Fruit fly (Drosophila melanogaster) whole organism, prepupa: ENCODE data around the gene Syt12.

Experiments
- CG10669 ChIP-seq: fragments of 200-800 bp; sonication (Bioruptor generic); optimal IDR thresholded peaks from 3 replicates; lab custom pipeline; 2018; ENCODE audit warnings: missing biosample characterization, mild to moderate bottlenecking, missing genetic modification characterization, moderate library complexity
- CG11294 ChIP-seq: fragments of 200-800 bp; sonication (Bioruptor generic); IDR thresholded peaks from 2 replicates; pipeline ENCODE4 v1.3.6; 2022; ENCODE audit warnings: missing biosample characterization, missing genetic modification characterization
- CG11762 ChIP-seq: fragments of 200-800 bp; sonication (Bioruptor generic); optimal IDR thresholded peaks from 3 replicates; lab custom pipeline; 2016; ENCODE audit warnings: missing biosample characterization, missing genetic modification characterization; ENCODE audit not compliant: insufficient read depth
- CG11902 ChIP-seq: fragments of 200-800 bp; sonication (Bioruptor generic); optimal IDR thresholded peaks from 3 replicates; lab custom pipeline; 2016; ENCODE audit warnings: missing biosample characterization, missing genetic modification characterization
- CG1621 ChIP-seq: fragments of 200-800 bp; sonication (Bioruptor generic); optimal IDR thresholded peaks from 3 replicates; lab custom pipeline; 2018; ENCODE audit warnings: missing biosample characterization, mild to moderate bottlenecking, missing genetic modification characterization
- CG16779 ChIP-seq: fragments of 200-800 bp; sonication (Bioruptor generic); optimal IDR thresholded peaks from 3 replicates; lab custom pipeline; 2017; ENCODE audit warnings: missing biosample characterization, mild to moderate bottlenecking, missing genetic modification characterization
- CG3032 ChIP-seq: fragments of 200-800 bp; optimal IDR thresholded peaks from 2 replicates; lab custom pipeline; 2019; ENCODE audit warnings: missing biosample characterization, mild to moderate bottlenecking, missing genetic modification characterization, moderate library complexity
- CG31627 ChIP-seq: fragments of 200-800 bp; sonication (Bioruptor generic); optimal IDR thresholded peaks from 3 replicates; lab custom pipeline; 2016; ENCODE audit warnings: missing biosample characterization, missing genetic modification characterization
- CG32006 ChIP-seq: fragments of 200-800 bp; sonication (Bioruptor generic); optimal IDR thresholded peaks from 3 replicates; lab custom pipeline; 2017; ENCODE audit warnings: missing biosample characterization, mild to moderate bottlenecking, missing genetic modification characterization
- CG3919 ChIP-seq: fragments of 200-800 bp; sonication (Bioruptor generic); optimal IDR thresholded peaks from 3 replicates; lab custom pipeline; 2016; ENCODE audit warnings: missing biosample characterization, missing genetic modification characterization
- CG6163 ChIP-seq: fragments of 200-800 bp; sonication (Bioruptor generic); IDR thresholded peaks from 3 replicates; pipeline ENCODE4 v1.3.6; 2022; ENCODE audit warnings: missing biosample characterization, missing genetic modification characterization
- CG6276 ChIP-seq: fragments of 200-800 bp; sonication (Bioruptor generic); optimal IDR thresholded peaks from 2 replicates; lab custom pipeline; 2017; ENCODE audit warnings: missing biosample characterization, mild to moderate bottlenecking, missing genetic modification characterization
- CG6792 ChIP-seq: fragments of 200-800 bp; sonication (Bioruptor generic); optimal IDR thresholded peaks from 3 replicates; lab custom pipeline; 2016; ENCODE audit warnings: missing biosample characterization, missing genetic modification characterization
- CG6808 ChIP-seq: fragments of 200-800 bp; sonication (Bioruptor generic); optimal IDR thresholded peaks from 3 replicates; lab custom pipeline; 2017; ENCODE audit warnings: missing biosample characterization, missing genetic modification characterization, mild to moderate bottlenecking, moderate library complexity, missing genetic modification reagents
- CG6854 ChIP-seq: fragments of 200-800 bp; sonication (Bioruptor generic); optimal IDR thresholded peaks from 2 replicates; lab custom pipeline; 2017; ENCODE audit warnings: missing biosample characterization, mild to moderate bottlenecking, missing genetic modification characterization
- CG7368 ChIP-seq: fragments of 200-800 bp; sonication (Bioruptor generic); optimal IDR thresholded peaks from 3 replicates; lab custom pipeline; 2016; ENCODE audit warnings: missing biosample characterization, missing genetic modification characterization
- CG8119 ChIP-seq: fragments of 200-800 bp; sonication (Bioruptor generic); IDR thresholded peaks from 3 replicates; pipeline ENCODE4 v1.3.6; 2022; ENCODE audit warnings: missing biosample characterization, missing genetic modification characterization
- CG8319 ChIP-seq: fragments of 200-800 bp; sonication (Bioruptor generic); optimal IDR thresholded peaks from 3 replicates; lab custom pipeline; 2016; ENCODE audit warnings: missing biosample characterization, missing genetic modification characterization
- CG8632 ChIP-seq: fragments of 200-800 bp; sonication (Bioruptor generic); optimal IDR thresholded peaks from 3 replicates; lab custom pipeline; 2016; ENCODE audit warnings: missing biosample characterization, missing genetic modification characterization
- CG9139 ChIP-seq: fragments of 200-800 bp; sonication (Bioruptor generic); optimal IDR thresholded peaks from 3 replicates; lab custom pipeline; 2017; ENCODE audit warnings: missing biosample characterization, mild to moderate bottlenecking, missing genetic modification characterization
- Eip75B ChIP-seq: fragments of 200-800 bp; sonication (Bioruptor generic); optimal IDR thresholded peaks from 3 replicates; lab custom pipeline; 2016; ENCODE audit warnings: missing biosample characterization, missing genetic modification characterization
- Eip93F ChIP-seq: fragments of 200-800 bp; sonication (Bioruptor generic); optimal IDR thresholded peaks from 2 replicates; lab custom pipeline; 2016; ENCODE audit warnings: missing biosample characterization, mild to moderate bottlenecking, missing genetic modification characterization
- Ets21C ChIP-seq: fragments of 200-800 bp; sonication (Bioruptor generic); optimal IDR thresholded peaks from 3 replicates; lab custom pipeline; 2016; ENCODE audit warnings: missing biosample characterization, missing genetic modification characterization
- Ets96B ChIP-seq: fragments of 200-800 bp; optimal IDR thresholded peaks from 2 replicates; lab custom pipeline; 2019; ENCODE audit warnings: missing biosample characterization, mild to moderate bottlenecking, missing genetic modification characterization, moderate library complexity
- Gug ChIP-seq: fragments of 200-800 bp; sonication (Bioruptor generic); IDR thresholded peaks from 2 replicates; pipeline ENCODE4 v1.3.6; 2022; ENCODE audit warnings: missing biosample characterization, missing genetic modification characterization
- Hr38 ChIP-seq: sonication (Bioruptor generic); optimal IDR thresholded peaks from 2 replicates; lab custom pipeline; 2016; ENCODE audit warnings: missing biosample characterization, missing genetic modification characterization
- Hr39 ChIP-seq: fragments of 200-800 bp; sonication (Bioruptor generic); optimal IDR thresholded peaks from 2 replicates; lab custom pipeline; 2016; ENCODE audit warnings: missing biosample characterization, missing genetic modification characterization
- Hr4 ChIP-seq: fragments of 200-800 bp; sonication (Bioruptor generic); optimal IDR thresholded peaks from 3 replicates; lab custom pipeline; 2016; ENCODE audit warnings: missing biosample characterization, missing genetic modification characterization
- Lpt ChIP-seq: fragments of 200-800 bp; sonication (Bioruptor generic); optimal IDR thresholded peaks from 3 replicates; lab custom pipeline; 2016; ENCODE audit warnings: missing biosample characterization, missing genetic modification characterization
- Met ChIP-seq: fragments of 200-800 bp; sonication (Bioruptor generic); optimal IDR thresholded peaks from 3 replicates; lab custom pipeline; 2016; ENCODE audit warnings: missing biosample characterization, missing genetic modification characterization
- OdsH ChIP-seq: fragments of 200-800 bp; sonication (Bioruptor generic); optimal IDR thresholded peaks from 3 replicates; lab custom pipeline; 2016; ENCODE audit warnings: missing biosample characterization, missing genetic modification characterization
- Smox ChIP-seq: fragments of 200-800 bp; sonication (Bioruptor generic); optimal IDR thresholded peaks from 3 replicates; lab custom pipeline; 2016; ENCODE audit warnings: missing biosample characterization, missing genetic modification characterization
- Sox102F ChIP-seq: fragments of 200-800 bp; sonication (Bioruptor generic); optimal IDR thresholded peaks from 2 replicates; lab custom pipeline; 2016; ENCODE audit warnings: missing biosample characterization, mild to moderate bottlenecking, missing genetic modification characterization
- Sox14 ChIP-seq: fragments of 200-800 bp; sonication (Bioruptor generic); optimal IDR thresholded peaks from 3 replicates; lab custom pipeline; 2016; ENCODE audit warnings: missing biosample characterization, missing genetic modification characterization
- Sox15 ChIP-seq: fragments of 200-800 bp; sonication (Bioruptor generic); optimal IDR thresholded peaks from 3 replicates; lab custom pipeline; 2016; ENCODE audit warnings: missing biosample characterization, missing genetic modification characterization
- achi ChIP-seq: fragments of 200-800 bp; sonication (Bioruptor generic); optimal IDR thresholded peaks from 3 replicates; lab custom pipeline; 2016; ENCODE audit warnings: missing biosample characterization, missing genetic modification characterization
- acj6 ChIP-seq: fragments of 200-800 bp; sonication (Bioruptor generic); optimal IDR thresholded peaks from 3 replicates; lab custom pipeline; 2016; ENCODE audit warnings: missing biosample characterization, missing genetic modification characterization
- dac ChIP-seq: fragments of 200-800 bp; sonication (Bioruptor generic); optimal IDR thresholded peaks from 2 replicates; lab custom pipeline; 2017; ENCODE audit warnings: missing biosample characterization, mild to moderate bottlenecking, missing genetic modification characterization
- dsx ChIP-seq: fragments of 200-800 bp; optimal IDR thresholded peaks from 3 replicates; lab custom pipeline; 2019; ENCODE audit warnings: missing biosample characterization, mild to moderate bottlenecking, missing genetic modification characterization, moderate library complexity; ENCODE audit not compliant: poor library complexity, severe bottlenecking
- esn ChIP-seq: fragments of 200-800 bp; sonication (Bioruptor generic); optimal IDR thresholded peaks from 2 replicates; lab custom pipeline; 2016; ENCODE audit warnings: missing biosample characterization, mild to moderate bottlenecking, missing genetic modification characterization, moderate library complexity
- fd59A ChIP-seq: fragments of 200-800 bp; sonication (Bioruptor generic); optimal IDR thresholded peaks from 2 replicates; lab custom pipeline; 2017; ENCODE audit warnings: missing biosample characterization, mild to moderate bottlenecking, missing genetic modification characterization, missing genetic modification reagents
- fkh ChIP-seq: fragments of 200-800 bp; sonication (Bioruptor generic); optimal IDR thresholded peaks from 3 replicates; lab custom pipeline; 2017; ENCODE audit warnings: missing biosample characterization, mild to moderate bottlenecking, missing genetic modification characterization, moderate library complexity
- lz ChIP-seq: fragments of 200-800 bp; sonication (Bioruptor generic); optimal IDR thresholded peaks from 3 replicates; lab custom pipeline; 2016; ENCODE audit warnings: missing biosample characterization, missing genetic modification characterization
- net ChIP-seq: fragments of 200-800 bp; sonication (Bioruptor generic); optimal IDR thresholded peaks from 3 replicates; lab custom pipeline; 2016; ENCODE audit warnings: missing biosample characterization, missing genetic modification characterization
- pdm3 ChIP-seq: fragments of 200-800 bp; sonication (Bioruptor generic); optimal IDR thresholded peaks from 3 replicates; lab custom pipeline; 2016; ENCODE audit warnings: missing biosample characterization, missing genetic modification characterization
- salr ChIP-seq, 2 experiments: fragments of 200-800 bp; sonication (Bioruptor generic); optimal IDR thresholded peaks; 3 replicates each; lab custom pipeline; 2016 to 2018; ENCODE audit warnings: missing biosample characterization in 2 of 2, missing genetic modification characterization in 2 of 2, mild to moderate bottlenecking in 1 of 2
- spab ChIP-seq: fragments of 200-800 bp; sonication (Bioruptor generic); optimal IDR thresholded peaks from 2 replicates; lab custom pipeline; 2017; ENCODE audit warnings: missing biosample characterization, mild to moderate bottlenecking, missing genetic modification characterization, missing genetic modification reagents
- ss ChIP-seq, 2 experiments: fragments of 200-800 bp; sonication (Bioruptor generic); optimal IDR thresholded peaks; 2 replicates in 1 of 2; 3 replicates in 1 of 2; lab custom pipeline; 2017 to 2018; ENCODE audit warnings: mild to moderate bottlenecking in 2 of 2, missing biosample characterization in 2 of 2, missing genetic modification characterization in 2 of 2, moderate library complexity in 1 of 2
- svp ChIP-seq: fragments of 200-800 bp; sonication (Bioruptor generic); peaks from one replicate; lab custom pipeline; 2016; ENCODE audit warnings: missing biosample characterization, missing genetic modification characterization
- topi ChIP-seq: fragments of 200-800 bp; sonication (Bioruptor generic); optimal IDR thresholded peaks from 3 replicates; lab custom pipeline; 2016; ENCODE audit warnings: missing biosample characterization, missing genetic modification characterization
- vri ChIP-seq: fragments of 200-800 bp; sonication (Bioruptor generic); optimal IDR thresholded peaks from 3 replicates; lab custom pipeline; 2016; ENCODE audit warnings: missing biosample characterization, mild to moderate bottlenecking, missing genetic modification characterization

Syt12 gene

DNA sequence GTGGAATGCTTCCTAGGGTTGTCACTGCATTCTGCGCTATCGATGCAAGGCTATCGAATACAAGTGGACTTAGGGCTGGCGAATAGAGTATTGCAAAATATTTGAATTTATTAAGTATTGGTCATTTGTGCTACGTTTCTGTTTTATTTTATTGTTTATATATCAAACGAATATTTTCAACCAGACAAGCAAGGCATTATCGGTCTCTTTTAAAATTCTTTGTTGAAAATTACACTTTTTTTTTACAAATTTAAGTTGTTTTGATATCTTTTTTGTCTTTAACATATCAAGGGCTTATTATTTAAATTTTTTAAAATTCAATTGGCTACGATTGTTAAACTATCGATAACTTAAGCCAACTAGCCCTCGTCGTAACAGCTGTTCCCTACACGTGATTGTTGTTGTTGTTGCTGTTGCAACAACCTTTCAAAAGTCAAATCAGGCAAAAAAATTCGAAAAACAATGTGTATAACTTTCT lies 28.4 kb downstream of the Syt12 start, which contains the start of the genes Ype and CG1662:
Gene Ype (minus strand): TSS at position 45 of the 478 bp plus-strand sequence.
Gene CG1662 (plus strand): TSS at position 191 of the 478 bp plus-strand sequence.
- TF ChIP-seq CG6163 (GFP tag; lab: Robert Waterston, UW) (0 out of 3 replicates have a peak, but pooled peaks have one; percentile 31), spab (GFP tag; lab: Kevin White, UChicago) (peak; percentile 32), vri (GFP tag; lab: Kevin White, UChicago) (peak; percentile 29), Ets21C (GFP tag; lab: Kevin White, UChicago) (peak; percentile 73), Eip75B (peak; percentile 63), Gug (GFP tag; lab: Robert Waterston, UW) (peak; percentile 25; the same call in 1 of the 2 replicates), CG6854 (no peak), CG8632 (peak; percentile 57), CG11294 (no peak; the same call in 1 of the 2 replicates), CG3919 (GFP tag; lab: Kevin White, UChicago) (peak; percentile 69), dsx (GFP tag; lab: Kevin White, UChicago) (peak; percentile 63), topi (GFP tag; lab: Kevin White, UChicago) (peak; percentile 71), OdsH (GFP tag; lab: Kevin White, UChicago) (peak; percentile 81), net (GFP tag; lab: Kevin White, UChicago) (peak; percentile 32), CG16779 (tag; lab: Kevin White, UChicago) (no peak), svp (peak; percentile 89), CG6276 (no peak), CG1621 (peak; percentile 38), Ets96B (tag; lab: Kevin White, UChicago) (peak; percentile 60), CG8319 (GFP tag; lab: Kevin White, UChicago) (peak; percentile 38), CG7368 (peak; percentile 34), esn (GFP tag; lab: Kevin White, UChicago) (peak; percentile 81), Sox102F (GFP tag; lab: Kevin White, UChicago) (peak; percentile 67), achi (GFP tag; lab: Kevin White, UChicago) (peak; percentile 66), pdm3 (GFP tag; lab: Kevin White, UChicago) (peak; percentile 81), Smox (GFP tag; lab: Kevin White, UChicago) (peak; percentile 70), fkh (peak; percentile 99), CG8119 (peak; percentile 34; the same call in 1 of the 3 replicates), CG31627 (GFP tag; lab: Kevin White, UChicago) (peak; percentile 78), CG9139 (GFP tag; lab: Kevin White, UChicago) (no peak), CG11762 (GFP tag; lab: Kevin White, UChicago) (peak; percentile 50), CG11902 (GFP tag; lab: Kevin White, UChicago) (peak; percentile 55), salr (GFP tag; optimal IDR thresholded peaks at IDR 0.05; lab: Kevin White, UChicago) (peak; percentile 13 to 59), dac (peak; percentile 29), ss (GFP tag; optimal IDR thresholded peaks at IDR 0.05; lab: Kevin White, UChicago) (peak in 1 of 2 experiments; percentile 71), acj6 (GFP tag; lab: Kevin White, UChicago) (peak; percentile 73), Lpt (peak; percentile 41), Hr4 (GFP tag; lab: Kevin White, UChicago) (peak; percentile 66), fd59A (GFP tag; lab: Kevin White, UChicago) (peak; percentile 43), Eip93F (GFP tag; lab: Kevin White, UChicago) (peak; percentile 13), Sox14 (peak; percentile 52), CG6792 (peak; percentile 67), lz (GFP tag; lab: Kevin White, UChicago) (peak; percentile 78), Hr38 (GFP tag; lab: Kevin White, UChicago) (no peak), Hr39 (peak; percentile 70), Met (GFP tag; lab: Kevin White, UChicago) (peak; percentile 65), CG10669 (GFP tag; lab: Kevin White, UChicago) (peak; percentile 63), CG3032 (tag; lab: Kevin White, UChicago) (peak; percentile 76), CG32006 (GFP tag; lab: Kevin White, UChicago) (peak; percentile 75), Sox15 (peak; percentile 66), CG6808 (peak; percentile 55)
